ENCODE assay signal across 5 fruit fly cellular contexts in the genomic region with DNA sequence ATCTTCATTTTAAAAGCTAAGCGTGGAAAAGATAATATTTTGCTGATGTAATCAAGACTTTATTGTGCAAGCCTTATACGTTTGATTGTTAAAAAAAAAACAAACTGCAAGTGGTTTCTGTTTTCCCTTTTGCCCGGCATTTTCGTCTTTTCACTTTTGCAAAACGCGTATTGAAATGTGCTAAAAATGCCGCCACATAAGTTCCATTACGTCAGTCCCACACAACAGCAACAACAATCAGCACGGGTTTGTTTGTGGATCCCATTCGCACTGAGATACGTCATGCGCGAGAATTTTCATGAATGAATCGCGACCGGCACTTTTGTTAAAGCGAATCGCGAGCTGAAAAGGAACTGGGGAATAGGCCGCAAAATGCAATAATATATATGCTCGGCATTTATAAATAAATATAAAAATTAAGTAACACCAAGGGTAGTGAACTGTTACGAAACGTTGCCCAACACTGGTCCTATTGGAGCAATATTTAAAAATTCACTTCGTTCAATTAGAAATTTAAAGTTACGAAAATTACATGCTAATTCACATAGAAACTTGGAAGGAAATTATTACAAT.
TF ChIP-seq lines count a peak whose summit lies in the region.

No protein-coding gene starts in this region.

- TF ChIP-seq CTCF in whole organism, embryonic (GFP tag; optimal IDR thresholded peaks at IDR 0.05; lab: Kevin White, UChicago) = no peak

TF ChIP-seq in whole organism, adult, 20 proteins besides CTCF, POLR2A, EP300 and RAD21 (continues in another document):
- TF ChIP-seq CG14711 (tag; optimal IDR thresholded peaks at IDR 0.05; lab: Kevin White, UChicago) (peak; percentile 68), Crg-1 (GFP tag; optimal IDR thresholded peaks at IDR 0.05; lab: Kevin White, UChicago) (peak; percentile 64), pad (GFP tag; optimal IDR thresholded peaks at IDR 0.05; lab: Kevin White, UChicago) (peak; percentile 44), kay (GFP tag; lab: Kevin White, UChicago; ENCODE audit: borderline replicate concordance) (no peak), Hr96 (GFP tag; optimal IDR thresholded peaks at IDR 0.05; lab: Kevin White, UChicago) (no peak), CG33017 (tag; optimal IDR thresholded peaks at IDR 0.05; lab: Kevin White, UChicago) (peak; percentile 77), tj (GFP tag; optimal IDR thresholded peaks at IDR 0.05; lab: Kevin White, UChicago) (no peak), CG7101 (tag; optimal IDR thresholded peaks at IDR 0.05; lab: Kevin White, UChicago) (peak; percentile 78), CG12768 (GFP tag; optimal IDR thresholded peaks at IDR 0.05; lab: Kevin White, UChicago) (peak; percentile 80), cnc (optimal IDR thresholded peaks at IDR 0.05; lab: Kevin White, UChicago) (no peak), CG5204 (GFP tag; optimal IDR thresholded peaks at IDR 0.05; lab: Kevin White, UChicago) (peak; percentile 62), bab1 (GFP tag; optimal IDR thresholded peaks at IDR 0.05; lab: Kevin White, UChicago) (peak; percentile 87), toe (GFP tag; optimal IDR thresholded peaks at IDR 0.05; lab: Kevin White, UChicago) (peak; percentile 24), ovo (GFP tag; optimal IDR thresholded peaks at IDR 0.05; lab: Kevin White, UChicago) (peak; percentile 5), Clk (GFP tag; optimal IDR thresholded peaks at IDR 0.05; lab: Kevin White, UChicago) (no peak), cic (GFP tag; optimal IDR thresholded peaks at IDR 0.05; lab: Kevin White, UChicago) (peak; percentile 94), CG1620 (GFP tag; optimal IDR thresholded peaks at IDR 0.05; lab: Kevin White, UChicago) (peak; percentile 65)

TF ChIP-seq in whole organism, embryonic, 481 proteins besides CTCF, POLR2A, EP300 and RAD21 (continues in another document):
- TF ChIP-seq Trl (optimal IDR thresholded peaks at IDR 0.05; lab: Kevin White, UChicago) (no peak), Trl (GFP tag; optimal IDR thresholded peaks at IDR 0.05; lab: Kevin White, UChicago) (peak; percentile 16), Sox102F (GFP tag; optimal IDR thresholded peaks at IDR 0.05; lab: Kevin White, UChicago) (peak; percentile 60), CG12155 (GFP tag; optimal IDR thresholded peaks at IDR 0.05; lab: Kevin White, UChicago) (peak; percentile 18), gcm (GFP tag; optimal IDR thresholded peaks at IDR 0.05; lab: Kevin White, UChicago) (peak; percentile 51), pros (GFP tag; optimal IDR thresholded peaks at IDR 0.05; lab: Kevin White, UChicago) (no peak), Rx (GFP tag; IDR thresholded peaks at IDR 0.05; lab: Robert Waterston, UW) (no peak), CG13775 (GFP tag; optimal IDR thresholded peaks at IDR 0.05; lab: Kevin White, UChicago) (peak; percentile 28), CG1602 (GFP tag; optimal IDR thresholded peaks at IDR 0.05; lab: Kevin White, UChicago) (peak; percentile 18), CG5180 (GFP tag; optimal IDR thresholded peaks at IDR 0.05; lab: Kevin White, UChicago) (peak; percentile 16), Dp (GFP tag; optimal IDR thresholded peaks at IDR 0.05; lab: Kevin White, UChicago) (peak; percentile 76), kay (GFP tag; optimal IDR thresholded peaks at IDR 0.05; lab: Kevin White, UChicago) (peak; percentile 14), ase (GFP tag; IDR thresholded peaks at IDR 0.05; lab: Robert Waterston, UW) (no peak), tin (GFP tag; optimal IDR thresholded peaks at IDR 0.05; lab: Kevin White, UChicago) (peak; percentile 58), CG11504 (tag; optimal IDR thresholded peaks at IDR 0.05; lab: Kevin White, UChicago) (peak; percentile 32), CG14050 (GFP tag; IDR thresholded peaks at IDR 0.05; lab: Robert Waterston, UW) (no peak), CG1603 (tag; optimal IDR thresholded peaks at IDR 0.05; lab: Kevin White, UChicago) (peak; percentile 52)

TF ChIP-seq in whole organism, prepupa, 60 proteins besides CTCF, POLR2A, EP300 and RAD21 (continues in another document):
- TF ChIP-seq CG6163 (GFP tag; IDR thresholded peaks at IDR 0.05; lab: Robert Waterston, UW) (no peak), dsx (GFP tag; optimal IDR thresholded peaks at IDR 0.05; lab: Kevin White, UChicago; ENCODE audit: poor library complexity, severe bottlenecking) (no peak), lz (GFP tag; optimal IDR thresholded peaks at IDR 0.05; lab: Kevin White, UChicago) (peak; percentile 47), CG9139 (GFP tag; optimal IDR thresholded peaks at IDR 0.05; lab: Kevin White, UChicago) (no peak), CG7368 (GFP tag; optimal IDR thresholded peaks at IDR 0.05; lab: Kevin White, UChicago) (peak; percentile 49), Smox (GFP tag; optimal IDR thresholded peaks at IDR 0.05; lab: Kevin White, UChicago) (peak; percentile 67), vri (GFP tag; optimal IDR thresholded peaks at IDR 0.05; lab: Kevin White, UChicago) (peak; percentile 95), Sox15 (GFP tag; optimal IDR thresholded peaks at IDR 0.05; lab: Kevin White, UChicago) (no peak), CG3032 (tag; optimal IDR thresholded peaks at IDR 0.05; lab: Kevin White, UChicago) (peak; percentile 31), net (GFP tag; optimal IDR thresholded peaks at IDR 0.05; lab: Kevin White, UChicago) (peak; percentile 70), Ets21C (GFP tag; optimal IDR thresholded peaks at IDR 0.05; lab: Kevin White, UChicago) (peak; percentile 44), Lpt (GFP tag; optimal IDR thresholded peaks at IDR 0.05; lab: Kevin White, UChicago) (peak; percentile 8), svp (GFP tag; lab: Kevin White, UChicago) (peak; percentile 77), CG6854 (GFP tag; optimal IDR thresholded peaks at IDR 0.05; lab: Kevin White, UChicago) (peak; percentile 41), CG3919 (GFP tag; optimal IDR thresholded peaks at IDR 0.05; lab: Kevin White, UChicago) (peak; percentile 77), esn (GFP tag; optimal IDR thresholded peaks at IDR 0.05; lab: Kevin White, UChicago) (peak; percentile 81), Sox14 (GFP tag; optimal IDR thresholded peaks at IDR 0.05; lab: Kevin White, UChicago) (peak; percentile 61), Gug (GFP tag; IDR thresholded peaks at IDR 0.05; lab: Robert Waterston, UW) (no peak)

TF ChIP-seq in whole organism, pupa, 21 proteins besides CTCF, POLR2A, EP300 and RAD21:
- TF ChIP-seq CG9948 (tag; optimal IDR thresholded peaks at IDR 0.05; lab: Kevin White, UChicago) (no peak), CG8159 (tag; optimal IDR thresholded peaks at IDR 0.05; lab: Kevin White, UChicago) (peak; percentile 10), Snoo (tag; optimal IDR thresholded peaks at IDR 0.05; lab: Kevin White, UChicago) (peak; percentile 47), CG12605 (GFP tag; IDR thresholded peaks at IDR 0.05; lab: Robert Waterston, UW) (no peak), CG13204 (GFP tag; optimal IDR thresholded peaks at IDR 0.05; lab: Kevin White, UChicago) (no peak), CG10348 (GFP tag; IDR thresholded peaks at IDR 0.05; lab: Robert Waterston, UW) (no peak), fd96Ca (GFP tag; IDR thresholded peaks at IDR 0.05; lab: Robert Waterston, UW) (no peak), rn (GFP tag; IDR thresholded peaks at IDR 0.05; lab: Robert Waterston, UW) (no peak), CG17806 (tag; optimal IDR thresholded peaks at IDR 0.05; lab: Kevin White, UChicago) (peak; percentile 41), CG15710 (tag; optimal IDR thresholded peaks at IDR 0.05; lab: Kevin White, UChicago) (peak; percentile 1), Ets98B (GFP tag; IDR thresholded peaks at IDR 0.05; lab: Robert Waterston, UW) (no peak), CG34367 (tag; optimal IDR thresholded peaks at IDR 0.05; lab: Kevin White, UChicago) (peak; percentile 5), Pif1B (GFP tag; optimal IDR thresholded peaks at IDR 0.05; lab: Kevin White, UChicago) (peak; percentile 82), gl (tag; optimal IDR thresholded peaks at IDR 0.05; lab: Kevin White, UChicago) (no peak), CG8301 (tag; optimal IDR thresholded peaks at IDR 0.05; lab: Kevin White, UChicago) (peak; percentile 46), CG32121 (GFP tag; IDR thresholded peaks at IDR 0.05; lab: Robert Waterston, UW) (no peak), Pif1A (GFP tag; optimal IDR thresholded peaks at IDR 0.05; lab: Kevin White, UChicago) (peak; percentile 79), EcR (GFP tag; optimal IDR thresholded peaks at IDR 0.05; lab: Kevin White, UChicago) (peak; percentile 94), D1 (tag; optimal IDR thresholded peaks at IDR 0.05; lab: Kevin White, UChicago) (no peak), CG14655 (GFP tag; optimal IDR thresholded peaks at IDR 0.05; lab: Kevin White, UChicago) (peak; percentile 17)

TF ChIP-seq in whole organism, wandering third instar larva, 38 proteins besides CTCF, POLR2A, EP300 and RAD21 (continues in another document):
- TF ChIP-seq foxo (GFP tag; optimal IDR thresholded peaks at IDR 0.05; lab: Kevin White, UChicago) = peak; percentile 7 to 77
- peak; percentile 74 for TF ChIP-seq Jra (GFP tag; optimal IDR thresholded peaks at IDR 0.05; lab: Kevin White, UChicago)
- TF ChIP-seq tai (GFP tag; optimal IDR thresholded peaks at IDR 0.05; lab: Kevin White, UChicago) = no peak
- TF ChIP-seq HLH106 (tag; optimal IDR thresholded peaks at IDR 0.05; lab: Kevin White, UChicago) = peak; percentile 44
- no peak for TF ChIP-seq Dif (GFP tag; optimal IDR thresholded peaks at IDR 0.05; lab: Kevin White, UChicago; ENCODE audit: partially characterized antibody)
- no peak for TF ChIP-seq Rel (GFP tag; optimal IDR thresholded peaks at IDR 0.05; lab: Kevin White, UChicago)
- peak; percentile 33 for TF ChIP-seq Rel (tag; optimal IDR thresholded peaks at IDR 0.05; lab: Kevin White, UChicago)
- TF ChIP-seq CG9705 (GFP tag; optimal IDR thresholded peaks at IDR 0.05; lab: Kevin White, UChicago) = no peak
- no peak for TF ChIP-seq Myc (optimal IDR thresholded peaks at IDR 0.05; lab: Kevin White, UChicago)
- no peak for TF ChIP-seq lola (GFP tag; optimal IDR thresholded peaks at IDR 0.05; lab: Kevin White, UChicago)
- TF ChIP-seq psq (GFP tag; optimal IDR thresholded peaks at IDR 0.05; lab: Kevin White, UChicago) = no peak
- TF ChIP-seq dsf (GFP tag; optimal IDR thresholded peaks at IDR 0.05; lab: Kevin White, UChicago; ENCODE audit: borderline replicate concordance) = peak; percentile 9
- peak; percentile 43 for TF ChIP-seq sv (GFP tag; optimal IDR thresholded peaks at IDR 0.05; lab: Kevin White, UChicago)
- peak; percentile 78 for TF ChIP-seq br (GFP tag; optimal IDR thresholded peaks at IDR 0.05; lab: Kevin White, UChicago)
- TF ChIP-seq dl (GFP tag; optimal IDR thresholded peaks at IDR 0.05; lab: Kevin White, UChicago; ENCODE audit: insufficient read depth in 1 of 2, partially characterized antibody in 2 of 2) = no peak
- TF ChIP-seq usp (GFP tag; optimal IDR thresholded peaks at IDR 0.05; lab: Kevin White, UChicago) = no peak
- TF ChIP-seq Dfd (GFP tag; optimal IDR thresholded peaks at IDR 0.05; lab: Kevin White, UChicago) = no peak
- no peak for TF ChIP-seq Vsx2 (GFP tag; optimal IDR thresholded peaks at IDR 0.05; lab: Kevin White, UChicago; ENCODE audit: partially characterized antibody)
- no peak for TF ChIP-seq GATAd (GFP tag; optimal IDR thresholded peaks at IDR 0.05; lab: Kevin White, UChicago)
- TF ChIP-seq N (GFP tag; optimal IDR thresholded peaks at IDR 0.05; lab: Kevin White, UChicago) = no peak
- TF ChIP-seq ey (GFP tag; optimal IDR thresholded peaks at IDR 0.05; lab: Kevin White, UChicago) = peak; percentile 59
- peak; percentile 75 for TF ChIP-seq rgr (GFP tag; optimal IDR thresholded peaks at IDR 0.05; lab: Kevin White, UChicago)
